Fruit fly (Drosophila melanogaster) whole organism, larva: ENCODE results near the gene CG13634.

ENCODE experiments used
- noc ChIP-seq: fragments of 200-800 bp; sonication (Bioruptor generic); optimal IDR thresholded peaks from 3 replicates; lab custom pipeline; 2019; ENCODE audit warnings: missing biosample characterization, mild to moderate bottlenecking, missing genetic modification characterization, moderate library complexity

Gene CG13634

dm6 chr3R:24753561-24754027, 36.3 kb downstream of the CG13634 start, which contains the start of gene asp:
Gene asp, plus strand, starts transcription at chr3R:24753849.
- no peak for TF ChIP-seq noc (tag; lab: Kevin White, UChicago)

dm6 chr3R:24749055-24749992, 40.6 kb downstream of the CG13634 start, which contains the start of gene tld:
Gene tld, plus strand, starts transcription at chr3R:24749731.
- TF ChIP-seq noc (tag; lab: Kevin White, UChicago), result no peak
